Worm (Caenorhabditis elegans): ENCODE measurements around the gene R155.5.

The R155.5 gene

ce11 chrIII:1932018-1932417 lies 38.3 kb downstream of the R155.5 start:
- no peak for TF ChIP-seq fos-1 (tag; optimal IDR thresholded peaks at IDR 0.05)
- no peak for TF ChIP-seq egl-27 (tag; optimal IDR thresholded peaks at IDR 0.05)
- no peak for TF ChIP-seq lin-15B (tag; optimal IDR thresholded peaks at IDR 0.05)
- TF ChIP-seq ztf-11 (tag; optimal IDR thresholded peaks at IDR 0.05) = no peak
- TF ChIP-seq isw-1 (GFP tag; IDR thresholded peaks at IDR 0.05) = no peak
- TF ChIP-seq pqm-1 (tag; optimal IDR thresholded peaks at IDR 0.05) = no peak
- TF ChIP-seq F16B12.6 (tag; optimal IDR thresholded peaks at IDR 0.05) = no peak
- no peak for TF ChIP-seq skn-1 (tag; optimal IDR thresholded peaks at IDR 0.05)
- no peak for TF ChIP-seq C16A3.4 (tag; optimal IDR thresholded peaks at IDR 0.05)
- no peak for TF ChIP-seq alr-1 (tag; optimal IDR thresholded peaks at IDR 0.05; ENCODE audit: borderline replicate concordance)
- TF ChIP-seq swsn-7 (tag; optimal IDR thresholded peaks at IDR 0.05) = no peak
- TF ChIP-seq snpc-4 (tag; optimal IDR thresholded peaks at IDR 0.05) = no peak
- TF ChIP-seq ama-1 (optimal IDR thresholded peaks at IDR 0.05) = no peak
- no peak for TF ChIP-seq unc-130 (tag; optimal IDR thresholded peaks at IDR 0.05)
- no peak for TF ChIP-seq nhr-237 (tag; optimal IDR thresholded peaks at IDR 0.05)
- TF ChIP-seq mef-2 (tag; optimal IDR thresholded peaks at IDR 0.05) = no peak
- no peak for TF ChIP-seq grh-1 (GFP tag; IDR thresholded peaks at IDR 0.05)
- TF ChIP-seq lin-39 (tag; optimal IDR thresholded peaks at IDR 0.05) = no peak
- no peak for TF ChIP-seq sptf-1 (tag; optimal IDR thresholded peaks at IDR 0.05)

DNA sequence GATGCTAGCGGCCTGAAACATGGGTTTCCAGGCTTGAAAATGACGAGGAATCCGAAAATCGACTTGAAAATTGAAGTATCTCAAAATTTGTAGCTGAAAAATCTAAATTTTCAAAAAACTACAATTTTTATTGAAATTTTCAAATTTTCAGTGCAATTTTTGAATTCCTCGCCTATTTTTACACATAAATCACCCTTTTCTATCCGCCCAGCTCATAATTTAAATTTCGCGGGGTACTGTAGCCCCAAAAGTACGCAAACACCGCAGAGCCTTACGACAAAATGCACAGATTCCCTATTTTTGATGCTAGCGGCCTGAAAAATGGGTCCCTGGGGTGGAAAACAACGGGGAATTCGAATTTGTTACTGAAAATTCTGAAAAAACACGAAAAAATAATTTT lies 38.8 kb downstream of the R155.5 start:
- TF ChIP-seq pqm-1 (tag; optimal IDR thresholded peaks at IDR 0.05) = no peak
- no peak for TF ChIP-seq nhr-20 (tag; optimal IDR thresholded peaks at IDR 0.05)
- no peak for TF ChIP-seq nhr-76 (tag; optimal IDR thresholded peaks at IDR 0.05)
- TF ChIP-seq lin-13 (GFP tag; optimal IDR thresholded peaks at IDR 0.05) = peak; percentile 48
- TF ChIP-seq lsy-2 (tag; optimal IDR thresholded peaks at IDR 0.05) = peak; percentile 17 to 63
- no peak for TF ChIP-seq hpl-2 (GFP tag; optimal IDR thresholded peaks at IDR 0.05)
- no peak for TF ChIP-seq mdl-1 (tag; optimal IDR thresholded peaks at IDR 0.05)
- TF ChIP-seq nhr-84 (tag; optimal IDR thresholded peaks at IDR 0.05) = no peak

DNA sequence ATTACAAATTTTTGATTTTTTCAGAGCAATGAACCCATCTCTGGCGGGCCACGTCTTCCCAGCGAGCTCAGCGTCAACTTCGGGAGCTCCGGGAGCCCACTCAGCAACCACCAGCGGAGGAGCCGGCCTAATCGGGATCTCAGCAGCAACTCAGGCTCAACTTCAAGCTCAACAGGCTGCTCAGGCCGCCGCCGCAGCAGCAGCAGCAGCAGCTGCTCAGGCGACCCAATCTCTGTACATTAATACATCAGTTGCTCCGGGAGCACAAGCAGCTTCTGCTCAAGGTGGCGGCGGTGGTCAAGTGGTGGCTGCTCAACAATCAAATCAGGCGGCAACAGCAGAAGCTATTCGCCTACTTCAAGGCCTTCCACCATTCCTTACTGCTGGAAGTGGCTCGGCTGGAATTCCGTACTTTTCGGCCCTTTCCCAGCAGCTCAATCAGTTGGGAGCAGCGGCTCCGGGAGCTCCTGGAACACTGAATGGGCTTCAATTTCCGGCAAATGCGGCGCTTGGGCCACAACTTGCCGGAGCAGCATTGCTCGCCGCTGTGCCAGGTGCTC lies 39.5 kb downstream of the R155.5 start:
- no peak for TF ChIP-seq efl-3 (GFP tag; optimal IDR thresholded peaks at IDR 0.05)
- no peak for TF ChIP-seq efl-1 (optimal IDR thresholded peaks at IDR 0.05)
- TF ChIP-seq efl-1 (GFP tag; optimal IDR thresholded peaks at IDR 0.05 in 1 of 2) = peak in 1 of 2 experiments; percentile 87
- TF ChIP-seq ceh-8 (GFP tag; optimal IDR thresholded peaks at IDR 0.05) = peak; percentile 12
- TF ChIP-seq C16A3.4 (tag; optimal IDR thresholded peaks at IDR 0.05) = no peak
- peak; percentile 55 for TF ChIP-seq nhr-85 (tag)
- no peak for TF ChIP-seq fos-1 (tag; optimal IDR thresholded peaks at IDR 0.05)

DNA sequence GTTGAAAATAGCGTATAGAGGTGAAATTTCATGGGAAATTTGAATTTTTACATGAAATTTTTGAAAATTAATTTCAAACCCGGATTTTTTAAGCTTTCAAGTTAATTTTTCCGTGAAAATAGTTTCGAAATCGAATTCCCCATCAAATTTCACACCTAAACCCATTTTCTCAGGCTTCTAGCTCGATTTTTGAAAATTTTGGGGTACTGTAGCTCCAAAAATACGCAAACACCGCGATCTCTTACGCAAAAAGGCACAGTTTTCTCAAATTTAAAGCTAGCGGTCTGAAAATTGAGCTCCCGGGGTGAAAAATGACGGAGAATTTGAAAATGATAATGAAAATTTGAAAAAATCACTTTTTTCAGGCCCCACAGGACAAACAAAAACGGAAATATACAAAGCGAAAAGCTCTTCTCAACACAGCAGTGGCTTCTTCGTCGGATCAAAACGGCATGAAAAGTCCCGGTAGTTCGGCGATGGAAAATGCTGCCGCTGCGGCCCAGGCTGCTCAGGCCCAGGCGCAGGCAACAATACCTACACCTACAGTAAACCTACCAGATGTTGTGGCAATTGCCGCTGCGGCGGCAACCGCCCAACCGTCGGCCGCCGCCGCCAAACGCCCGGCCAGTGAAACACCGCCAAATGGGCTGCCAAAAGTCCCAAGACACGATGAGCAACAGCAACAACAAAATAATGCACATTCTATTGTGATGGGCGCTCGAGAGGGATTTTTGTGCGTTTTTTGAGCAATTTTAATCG lies 41.4 kb downstream of the R155.5 start:
- TF ChIP-seq lsy-2 (tag; optimal IDR thresholded peaks at IDR 0.05) (peak in 1 of 2 experiments; percentile 55), nhr-85 (tag) (peak; percentile 20), nhr-12 (tag; optimal IDR thresholded peaks at IDR 0.05) (no peak), lin-13 (GFP tag; optimal IDR thresholded peaks at IDR 0.05) (peak; percentile 52)

DNA sequence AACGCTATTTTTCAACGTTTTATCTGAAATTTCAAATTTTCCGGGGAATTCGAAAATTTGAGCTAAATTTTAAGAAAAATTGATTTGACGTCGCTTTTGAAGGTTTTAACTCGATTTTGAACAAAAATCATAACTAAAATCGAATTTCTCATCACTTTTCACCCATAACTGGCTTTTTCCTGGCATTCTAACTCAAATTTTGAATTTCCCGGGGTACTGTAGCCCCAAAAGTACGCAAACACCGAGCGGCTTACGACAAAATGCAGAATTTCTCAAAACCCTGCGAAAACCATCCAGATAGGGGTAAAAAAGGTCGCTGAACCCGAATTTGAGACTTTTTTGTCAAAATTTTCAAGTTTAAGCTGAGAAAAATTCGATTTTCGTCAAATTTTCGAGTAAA lies 43.1 kb downstream of the R155.5 start:
- TF ChIP-seq lin-13 (GFP tag; optimal IDR thresholded peaks at IDR 0.05) (peak; percentile 48), fkh-10 (GFP tag; optimal IDR thresholded peaks at IDR 0.05) (no peak), fkh-8 (tag; optimal IDR thresholded peaks at IDR 0.05) (no peak), lsy-2 (tag; optimal IDR thresholded peaks at IDR 0.05) (peak in 1 of 2 experiments; percentile 55)
